Fruit fly (Drosophila melanogaster) whole organism, pupa: ENCODE measurements around the gene pico.

ENCODE experiments used
- CG10348 ChIP-seq: fragments of 200-800 bp; sonication (Bioruptor generic); IDR thresholded peaks from 2 replicates; pipeline ENCODE4 v1.3.6; 2022; ENCODE audit warnings: missing biosample characterization, missing genetic modification characterization
- CG12605 ChIP-seq: fragments of 200-800 bp; sonication (Bioruptor generic); IDR thresholded peaks from 2 replicates; pipeline ENCODE4 v1.3.6; 2022; ENCODE audit warnings: missing biosample characterization, missing genetic modification characterization
- CG15710 ChIP-seq: fragments of 200-800 bp; sonication (Bioruptor generic); optimal IDR thresholded peaks from 2 replicates; lab custom pipeline; 2018; ENCODE audit warnings: missing biosample characterization, mild to moderate bottlenecking, missing genetic modification characterization, moderate library complexity
- CG17806 ChIP-seq: fragments of 200-800 bp; sonication (Bioruptor generic); optimal IDR thresholded peaks from 2 replicates; lab custom pipeline; 2018; ENCODE audit warnings: missing biosample characterization, mild to moderate bottlenecking, missing genetic modification characterization, moderate library complexity
- CG4496 ChIP-seq: fragments of 200-800 bp; sonication (Bioruptor generic); IDR thresholded peaks from 3 replicates; pipeline ENCODE4 v1.3.6; 2022; ENCODE audit warnings: missing biosample characterization, missing genetic modification characterization
- CG8301 ChIP-seq: fragments of 200-800 bp; sonication (Bioruptor generic); optimal IDR thresholded peaks from 2 replicates; lab custom pipeline; 2018; ENCODE audit warnings: missing biosample characterization, mild to moderate bottlenecking, missing genetic modification characterization
- EcR ChIP-seq: fragments of 200-800 bp; sonication (Bioruptor generic); optimal IDR thresholded peaks from 3 replicates; lab custom pipeline; 2019; ENCODE audit warnings: missing biosample characterization, missing genetic modification characterization, mild to moderate bottlenecking, moderate library complexity, missing genetic modification reagents
- Snoo ChIP-seq: fragments of 200-800 bp; sonication (Bioruptor generic); optimal IDR thresholded peaks from 3 replicates; lab custom pipeline; 2017; ENCODE audit warnings: missing biosample characterization, mild to moderate bottlenecking, missing genetic modification characterization, inconsistent platforms
- fd96Ca ChIP-seq: fragments of 200-800 bp; sonication (Bioruptor generic); IDR thresholded peaks from 3 replicates; pipeline ENCODE4 v1.3.6; 2022; ENCODE audit warnings: missing biosample characterization, missing genetic modification characterization
- gl ChIP-seq: fragments of 200-800 bp; sonication (Bioruptor generic); optimal IDR thresholded peaks from 2 replicates; lab custom pipeline; 2018; ENCODE audit warnings: missing biosample characterization, mild to moderate bottlenecking, missing genetic modification characterization
- rn ChIP-seq: fragments of 200-800 bp; sonication (Bioruptor generic); IDR thresholded peaks from 2 replicates; pipeline ENCODE4 v1.3.6; 2022; ENCODE audit warnings: missing biosample characterization, missing genetic modification characterization

DNA sequence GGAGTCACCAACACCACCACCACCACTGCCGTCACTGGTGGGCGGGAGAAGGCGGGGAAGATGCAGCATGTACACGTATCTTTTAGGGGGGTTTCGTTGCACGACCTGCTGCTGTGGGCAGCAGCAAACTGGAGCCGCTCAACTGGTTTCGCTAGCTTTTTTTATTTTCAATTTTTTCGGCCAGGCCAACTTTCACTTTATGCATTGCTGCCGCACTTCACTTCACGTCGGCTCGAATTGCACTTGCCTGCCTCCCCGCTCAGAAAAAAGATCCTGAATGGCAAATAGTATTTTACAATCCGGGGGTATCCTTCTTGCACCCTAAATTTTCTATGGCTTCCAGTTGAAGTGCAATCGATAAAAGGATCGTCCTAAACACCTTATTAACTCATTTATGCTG is 48.1 kb upstream of the pico start:
- TF ChIP-seq rn (GFP tag; lab: Robert Waterston, UW) (no peak), CG10348 (no peak), fd96Ca (GFP tag; lab: Robert Waterston, UW) (no peak), CG15710 (no peak), CG4496 (GFP tag; lab: Robert Waterston, UW) (no peak), CG17806 (no peak), Snoo (no peak), CG8301 (tag; lab: Kevin White, UChicago) (no peak), CG12605 (GFP tag; lab: Robert Waterston, UW) (no peak), EcR (GFP tag; lab: Kevin White, UChicago) (no peak), gl (tag; lab: Kevin White, UChicago) (no peak)
